Worm (Caenorhabditis elegans) whole organism, L2 larva: ENCODE measurements around the gene fbxa-158.

Source experiments
- C34F6.9 ChIP-seq: fragments of 150-350 bp; optimal IDR thresholded peaks from 2 replicates; lab custom pipeline; 2014; ENCODE audit warnings: missing biosample characterization, missing genetic modification characterization
- F13H6.1 ChIP-seq: sonication (generic microtip); optimal IDR thresholded peaks from 2 replicates; lab custom pipeline; 2016; ENCODE audit warnings: missing genetic modification characterization, missing compliant biosample characterization
- R02D3.7 ChIP-seq: fragments of 150-350 bp; optimal IDR thresholded peaks from 2 replicates; lab custom pipeline; 2014; ENCODE audit warnings: missing biosample characterization, missing genetic modification characterization
- Y55F3AM.14 ChIP-seq: fragments of 200-800 bp; sonication (Bioruptor generic); optimal IDR thresholded peaks from 2 replicates; lab custom pipeline; 2018; ENCODE audit warnings: mild to moderate bottlenecking, missing genetic modification characterization, missing compliant biosample characterization
- ZK546.5 ChIP-seq: sonication (generic microtip); optimal IDR thresholded peaks from 2 replicates; lab custom pipeline; 2017; ENCODE audit warnings: missing biosample characterization, missing genetic modification characterization
- alr-1 ChIP-seq: fragments of 150-350 bp; optimal IDR thresholded peaks from 2 replicates; lab custom pipeline; 2014; ENCODE audit warnings: missing biosample characterization, missing genetic modification characterization
- aly-2 ChIP-seq: fragments of 150-350 bp; optimal IDR thresholded peaks from 2 replicates; lab custom pipeline; 2014; ENCODE audit warnings: missing biosample characterization, missing genetic modification characterization
- ceh-16 ChIP-seq: fragments of 150-350 bp; optimal IDR thresholded peaks from 2 replicates; lab custom pipeline; 2014; ENCODE audit warnings: missing biosample characterization, missing genetic modification characterization
- egl-27 ChIP-seq: sonication (generic microtip); optimal IDR thresholded peaks from 3 replicates; lab custom pipeline; 2017; ENCODE audit warnings: missing biosample characterization, missing genetic modification reagents, missing genetic modification characterization
- elt-1 ChIP-seq: fragments of 150-350 bp; optimal IDR thresholded peaks from 2 replicates; lab custom pipeline; 2014; ENCODE audit warnings: missing biosample characterization, missing genetic modification characterization
- elt-3 ChIP-seq: sonication (generic microtip); optimal IDR thresholded peaks from 2 replicates; lab custom pipeline; 2017; ENCODE audit warnings: missing biosample characterization, missing genetic modification characterization
- fos-1 ChIP-seq: fragments of 150-350 bp; optimal IDR thresholded peaks from 2 replicates; lab custom pipeline; 2014; ENCODE audit warnings: missing biosample characterization, missing genetic modification characterization
- gmeb-1 ChIP-seq: fragments of 150-350 bp; optimal IDR thresholded peaks from 2 replicates; lab custom pipeline; 2014; ENCODE audit warnings: missing biosample characterization, missing genetic modification characterization
- lin-11 ChIP-seq: fragments of 150-350 bp; sonication (generic microtip); optimal IDR thresholded peaks from 2 replicates; lab custom pipeline; 2014; ENCODE audit warnings: missing biosample characterization, missing genetic modification characterization, inconsistent platforms, mixed read lengths
- lin-13 ChIP-seq: fragments of 150-350 bp; optimal IDR thresholded peaks from 2 replicates; lab custom pipeline; 2014; ENCODE audit warnings: missing biosample characterization, missing genetic modification reagents, missing genetic modification characterization
- lin-39 ChIP-seq: fragments of 150-350 bp; optimal IDR thresholded peaks from 2 replicates; lab custom pipeline; 2014; ENCODE audit warnings: missing biosample characterization, missing genetic modification reagents, missing genetic modification characterization
- lsy-2 ChIP-seq, 2 experiments: fragments of 150-350 bp in 1 of 2; sonication (generic microtip) in 1 of 2; optimal IDR thresholded peaks; 2 replicates each; lab custom pipeline; 2014 to 2017; ENCODE audit warnings: missing biosample characterization in 2 of 2, missing genetic modification characterization in 2 of 2
- mab-5 ChIP-seq: fragments of 150-350 bp; optimal IDR thresholded peaks from 2 replicates; lab custom pipeline; 2014; ENCODE audit warnings: missing biosample characterization, missing genetic modification characterization
- mbf-1 ChIP-seq: sonication (generic microtip); optimal IDR thresholded peaks from 2 replicates; lab custom pipeline; 2017; ENCODE audit warnings: missing biosample characterization, missing genetic modification characterization
- mdl-1 ChIP-seq, 2 experiments: fragments of 150-350 bp in 1 of 2; sonication (generic microtip) in 1 of 2; optimal IDR thresholded peaks; 2 replicates each; lab custom pipeline; 2017; ENCODE audit warnings: missing biosample characterization in 2 of 2, missing genetic modification characterization in 2 of 2
- nhr-10 ChIP-seq: sonication (generic microtip); optimal IDR thresholded peaks from 2 replicates; lab custom pipeline; 2017; ENCODE audit warnings: missing biosample characterization, missing genetic modification characterization
- nhr-11 ChIP-seq: fragments of 150-350 bp; optimal IDR thresholded peaks from 2 replicates; lab custom pipeline; 2014; ENCODE audit warnings: missing biosample characterization, missing genetic modification characterization
- nhr-129 ChIP-seq: fragments of 150-350 bp; optimal IDR thresholded peaks from 2 replicates; lab custom pipeline; 2014; ENCODE audit warnings: missing biosample characterization, missing genetic modification characterization
- nhr-23 ChIP-seq: fragments of 150-350 bp; optimal IDR thresholded peaks from 2 replicates; lab custom pipeline; 2014; ENCODE audit warnings: missing biosample characterization, missing genetic modification reagents, missing genetic modification characterization
- nhr-237 ChIP-seq: fragments of 150-350 bp; optimal IDR thresholded peaks from 2 replicates; lab custom pipeline; 2014; ENCODE audit warnings: missing biosample characterization, missing genetic modification characterization
- nhr-25 ChIP-seq: fragments of 150-350 bp; sonication (generic microtip); optimal IDR thresholded peaks from 3 replicates; lab custom pipeline; 2014; ENCODE audit warnings: missing biosample characterization, missing genetic modification characterization
- nhr-77 ChIP-seq: fragments of 150-350 bp; optimal IDR thresholded peaks from 2 replicates; lab custom pipeline; 2014; ENCODE audit warnings: missing biosample characterization, missing genetic modification characterization
- peb-1 ChIP-seq: fragments of 150-350 bp; optimal IDR thresholded peaks from 2 replicates; lab custom pipeline; 2014; ENCODE audit warnings: missing biosample characterization, missing genetic modification characterization
- sem-4 ChIP-seq: fragments of 150-350 bp; optimal IDR thresholded peaks from 2 replicates; lab custom pipeline; 2014; ENCODE audit warnings: missing biosample characterization, missing genetic modification reagents, missing genetic modification characterization
- sma-3 ChIP-seq: sonication (generic microtip); optimal IDR thresholded peaks from 2 replicates; lab custom pipeline; 2016; ENCODE audit warnings: missing genetic modification reagents, missing genetic modification characterization, missing compliant biosample characterization
- sma-9 ChIP-seq, 2 experiments: fragments of 150-350 bp in 1 of 2; sonication (generic microtip) in 1 of 2; optimal IDR thresholded peaks; 2 replicates each; lab custom pipeline; 2014 to 2016; ENCODE audit warnings: missing genetic modification characterization in 2 of 2, mild to moderate bottlenecking in 1 of 2, missing biosample characterization in 1 of 2, missing compliant biosample characterization in 1 of 2, missing genetic modification reagents in 1 of 2, moderate library complexity in 1 of 2
- snpc-4 ChIP-seq: fragments of 150-350 bp; optimal IDR thresholded peaks from 2 replicates; lab custom pipeline; 2014; ENCODE audit warnings: missing biosample characterization, missing genetic modification characterization
- unc-39 ChIP-seq: fragments of 150-350 bp; optimal IDR thresholded peaks from 2 replicates; lab custom pipeline; 2014; ENCODE audit warnings: missing biosample characterization, missing genetic modification characterization
- unc-55 ChIP-seq: fragments of 150-350 bp; sonication (generic microtip); optimal IDR thresholded peaks from 3 replicates; lab custom pipeline; 2014; ENCODE audit warnings: missing biosample characterization, missing genetic modification reagents, missing genetic modification characterization
- zag-1 ChIP-seq: fragments of 150-350 bp; optimal IDR thresholded peaks from 2 replicates; lab custom pipeline; 2014; ENCODE audit warnings: missing biosample characterization, missing genetic modification characterization
- ztf-1 ChIP-seq: fragments of 200-800 bp; sonication (Bioruptor generic); conservative IDR thresholded peaks from 2 replicates; pipeline ENCODE4 v1.3.6; 2022; ENCODE audit warnings: missing genetic modification characterization, missing compliant biosample characterization
- ztf-11 ChIP-seq: sonication (generic microtip); optimal IDR thresholded peaks from 2 replicates; lab custom pipeline; 2017; ENCODE audit warnings: missing biosample characterization, missing genetic modification characterization
- ztf-4 ChIP-seq: fragments of 150-350 bp; optimal IDR thresholded peaks from 2 replicates; lab custom pipeline; 2014; ENCODE audit warnings: missing biosample characterization, missing genetic modification characterization

Gene fbxa-158

ce11 chrII:1621180-1621579 lies at the start of gene fbxa-158:
TSS of gene fbxa-158 (minus strand) at chrII:1621280.
- TF ChIP-seq elt-1 (tag; lab: Kevin White, UChicago) = no peak
- no peak for TF ChIP-seq nhr-11 (tag; lab: Kevin White, UChicago)
- no peak for TF ChIP-seq snpc-4 (tag; lab: Kevin White, UChicago)
- TF ChIP-seq mbf-1 (tag; lab: Kevin White, UChicago) = no peak
- no peak for TF ChIP-seq Y55F3AM.14 (GFP tag; lab: Kevin White, UChicago)
- no peak for TF ChIP-seq nhr-77 (tag; lab: Kevin White, UChicago)
- no peak for TF ChIP-seq nhr-237
- TF ChIP-seq elt-3 (tag; lab: Kevin White, UChicago) = no peak
- TF ChIP-seq lin-11 = no peak
- no peak for TF ChIP-seq unc-39 (tag; lab: Kevin White, UChicago)
- TF ChIP-seq peb-1 (tag; lab: Kevin White, UChicago) = no peak

- TF ChIP-seq unc-39 (tag; lab: Kevin White, UChicago) (no peak), nhr-23 (tag; lab: Kevin White, UChicago) (peak; percentile 9)
Measured at ce11 chrII:1670260-1670879, 49.3 kb upstream of the fbxa-158 start, which contains the start of gene nhx-6. TSS of gene nhx-6 (plus strand) at chrII:1670829.

- TF ChIP-seq nhr-237 = no peak
- TF ChIP-seq, all 48 proteins: peak for 0
Measured at ce11 chrII:1668913-1669312, 47.8 kb upstream of the fbxa-158 start, which contains the start of gene srw-97. TSS of gene srw-97 (minus strand) at chrII:1669013.

ce11 chrII:1666025-1666424 lies 44.9 kb upstream of the fbxa-158 start, which contains the start of gene srlf-29:
TSS of gene srlf-29 (plus strand) at chrII:1666325.
- no peak for TF ChIP-seq ztf-4 (tag; lab: Kevin White, UChicago)
- TF ChIP-seq lsy-2 (tag; optimal IDR thresholded peaks at IDR 0.05; lab: Kevin White, UChicago) = no peak
- no peak for TF ChIP-seq mbf-1 (tag; lab: Kevin White, UChicago)
- no peak for TF ChIP-seq sma-3 (GFP tag; lab: Kevin White, UChicago)
- TF ChIP-seq unc-55 (GFP tag; lab: Kevin White, UChicago) = no peak
- TF ChIP-seq nhr-237 = no peak
- no peak for TF ChIP-seq Y55F3AM.14 (GFP tag; lab: Kevin White, UChicago)
- TF ChIP-seq zag-1 (tag; lab: Kevin White, UChicago) = no peak
- no peak for TF ChIP-seq mab-5 (tag; lab: Kevin White, UChicago)
- no peak for TF ChIP-seq lin-39
- TF ChIP-seq alr-1 = no peak
- TF ChIP-seq ztf-11 (tag; lab: Kevin White, UChicago) = no peak
- no peak for TF ChIP-seq mdl-1 (tag; optimal IDR thresholded peaks at IDR 0.05; lab: Kevin White, UChicago)
- TF ChIP-seq elt-3 (tag; lab: Kevin White, UChicago) = no peak
- no peak for TF ChIP-seq lin-13 (GFP tag; lab: Kevin White, UChicago)
- TF ChIP-seq fos-1 = no peak
- no peak for TF ChIP-seq lin-11

ce11 chrII:1663516-1663915 lies 42.4 kb upstream of the fbxa-158 start, which contains the start of gene duxl-1:
TSS of gene duxl-1 (plus strand) at chrII:1663699.
- TF ChIP-seq nhr-77 (tag; lab: Kevin White, UChicago) (no peak), ztf-1 (GFP tag; lab: Robert Waterston, UW) (no peak), Y55F3AM.14 (GFP tag; lab: Kevin White, UChicago) (no peak), C34F6.9 (tag; lab: Kevin White, UChicago) (no peak), nhr-10 (tag; lab: Kevin White, UChicago) (no peak), ceh-16 (tag; lab: Kevin White, UChicago) (no peak), mdl-1 (tag; optimal IDR thresholded peaks at IDR 0.05; lab: Kevin White, UChicago) (no peak), nhr-237 (no peak), unc-55 (GFP tag; lab: Kevin White, UChicago) (peak; percentile 24), snpc-4 (tag; lab: Kevin White, UChicago) (no peak), sem-4 (tag; lab: Kevin White, UChicago) (no peak), aly-2 (tag; lab: Kevin White, UChicago) (no peak), nhr-25 (tag; lab: Kevin White, UChicago) (no peak), ztf-4 (tag; lab: Kevin White, UChicago) (no peak), sma-9 (GFP tag; optimal IDR thresholded peaks at IDR 0.05; lab: Kevin White, UChicago) (peak; percentile 52), sma-9 (tag; optimal IDR thresholded peaks at IDR 0.05; lab: Kevin White, UChicago) (no peak), sma-3 (GFP tag; lab: Kevin White, UChicago) (no peak), F13H6.1 (tag; lab: Kevin White, UChicago) (peak; percentile 74), lin-39 (no peak), egl-27 (tag; lab: Kevin White, UChicago) (no peak), nhr-129 (peak; percentile 11), gmeb-1 (tag; lab: Kevin White, UChicago) (no peak), lsy-2 (tag; optimal IDR thresholded peaks at IDR 0.05; lab: Kevin White, UChicago) (no peak), ZK546.5 (tag; lab: Kevin White, UChicago) (no peak), R02D3.7 (tag; lab: Kevin White, UChicago) (no peak), peb-1 (tag; lab: Kevin White, UChicago) (no peak), fos-1 (peak; percentile 49), nhr-11 (tag; lab: Kevin White, UChicago) (no peak)
